Fruit fly (Drosophila melanogaster): ENCODE data around the gene Dysb.
A peak's percentile ranks its signal among the peaks of the same experiment; 100 is the strongest.

Gene Dysb

dm6 chr3L:18898770-18899278 is 31.3 kb downstream of the Dysb start, which contains the start of gene RpL26 (continued):
- TF ChIP-seq CG18599 (GFP tag; optimal IDR thresholded peaks at IDR 0.05) (no peak), chinmo (GFP tag; IDR thresholded peaks at IDR 0.05; ENCODE audit: partially characterized antibody) (peak; percentile 89), Sin3A (optimal IDR thresholded peaks at IDR 0.05) (peak; percentile 95), nerfin-1 (tag; optimal IDR thresholded peaks at IDR 0.05) (peak; percentile 68), shn (GFP tag; optimal IDR thresholded peaks at IDR 0.05) (peak; percentile 91), CG3847 (GFP tag; IDR thresholded peaks at IDR 0.05) (peak; percentile 89), hbn (GFP tag; IDR thresholded peaks at IDR 0.05; ENCODE audit: partially characterized antibody) (peak; percentile 95), psq (GFP tag; optimal IDR thresholded peaks at IDR 0.05) (peak; percentile 36), nerfin-2 (GFP tag; IDR thresholded peaks at IDR 0.05; ENCODE audit: partially characterized antibody) (peak; percentile 90), CG15269 (tag; optimal IDR thresholded peaks at IDR 0.05) (no peak), CG10979 (tag; optimal IDR thresholded peaks at IDR 0.05) (peak; percentile 46), CG12219 (GFP tag; optimal IDR thresholded peaks at IDR 0.05) (no peak), B-H1 (GFP tag; IDR thresholded peaks at IDR 0.05) (peak; percentile 57; the same call in 1 of the 3 replicates), Antp (GFP tag; optimal IDR thresholded peaks at IDR 0.05) (peak; percentile 75), CG1792 (GFP tag; optimal IDR thresholded peaks at IDR 0.05) (peak; percentile 53), CG14014 (GFP tag; IDR thresholded peaks at IDR 0.05) (peak; percentile 46; the same call in 1 of the 2 replicates), H2.0 (GFP tag; IDR thresholded peaks at IDR 0.05) (peak; percentile 44), Ets65A (GFP tag) (peak; percentile 98), CG10654 (GFP tag; optimal IDR thresholded peaks at IDR 0.05) (peak; percentile 63), odd (GFP tag; optimal IDR thresholded peaks at IDR 0.05) (peak; percentile 60), CG17186 (GFP tag; optimal IDR thresholded peaks at IDR 0.05) (peak; percentile 56), Nf-YA (GFP tag; IDR thresholded peaks at IDR 0.05) (0 out of 2 replicates have a peak, but pooled peaks have one; percentile 12), fd3F (GFP tag; optimal IDR thresholded peaks at IDR 0.05) (peak; percentile 66), bsh (GFP tag; optimal IDR thresholded peaks at IDR 0.05) (peak; percentile 29 to 48), cato (GFP tag; optimal IDR thresholded peaks at IDR 0.05; ENCODE audit: borderline replicate concordance) (peak; percentile 61), Doc3 (GFP tag; IDR thresholded peaks at IDR 0.05; ENCODE audit: partially characterized antibody) (peak; percentile 97), Hr3 (GFP tag; optimal IDR thresholded peaks at IDR 0.05) (peak; percentile 74), eyg (GFP tag; optimal IDR thresholded peaks at IDR 0.05) (peak; percentile 20), tna (GFP tag; IDR thresholded peaks at IDR 0.05; ENCODE audit: partially characterized antibody) (peak; percentile 85), CG2889 (GFP tag; IDR thresholded peaks at IDR 0.05) (no peak), Myb (GFP tag; optimal IDR thresholded peaks at IDR 0.05) (peak; percentile 96), sob (GFP tag; IDR thresholded peaks at IDR 0.05) (peak; percentile 81), CG11398 (GFP tag; optimal IDR thresholded peaks at IDR 0.05) (peak; percentile 57), sr (GFP tag; IDR thresholded peaks at IDR 0.05) (no peak), CG9215 (GFP tag; IDR thresholded peaks at IDR 0.05) (peak; percentile 85), schlank (tag; optimal IDR thresholded peaks at IDR 0.05) (peak; percentile 65), Jarid2 (GFP tag; optimal IDR thresholded peaks at IDR 0.05) (no peak), CG17328 (GFP tag; IDR thresholded peaks at IDR 0.05) (peak; percentile 53; the same call in 1 of the 2 replicates), CG15011 (GFP tag; optimal IDR thresholded peaks at IDR 0.05) (peak; percentile 66), tap (tag; optimal IDR thresholded peaks at IDR 0.05) (peak; percentile 57), CG12299 (tag; optimal IDR thresholded peaks at IDR 0.05) (peak; percentile 71), Dp (GFP tag; optimal IDR thresholded peaks at IDR 0.05) (peak; percentile 34), Eip74EF (GFP tag; optimal IDR thresholded peaks at IDR 0.05) (peak in 1 of 2 experiments; percentile 35), CG4424 (GFP tag; optimal IDR thresholded peaks at IDR 0.05) (peak; percentile 58), ap (GFP tag; IDR thresholded peaks at IDR 0.05) (no peak; the same call in 1 of the 2 replicates), dan (GFP tag; IDR thresholded peaks at IDR 0.05) (no peak), Taf1 (GFP tag; IDR thresholded peaks at IDR 0.05) (0 out of 2 replicates have a peak, but pooled peaks have one; percentile 68), CG18764 (GFP tag; optimal IDR thresholded peaks at IDR 0.05) (peak; percentile 25), insv (GFP tag; optimal IDR thresholded peaks at IDR 0.05) (peak; percentile 94 to 99), CG17361 (GFP tag; IDR thresholded peaks at IDR 0.05) (peak; percentile 79)
